Fruit fly (Drosophila melanogaster) whole organism, embryonic: ENCODE measurements around the gene CG32147.

Source experiments
- CG10274 ChIP-seq: fragments of 200-800 bp; sonication (Bioruptor generic); optimal IDR thresholded peaks from 3 replicates; lab custom pipeline; 2017; ENCODE audit warnings: missing biosample characterization, mild to moderate bottlenecking, missing genetic modification characterization
- CG11723 ChIP-seq: fragments of 200-800 bp; sonication (Bioruptor generic); optimal IDR thresholded peaks from 2 replicates; lab custom pipeline; 2017; ENCODE audit warnings: missing biosample characterization, mild to moderate bottlenecking, missing genetic modification characterization
- CG12299 ChIP-seq: fragments of 200-800 bp; sonication (Bioruptor generic); optimal IDR thresholded peaks from 2 replicates; lab custom pipeline; 2018; ENCODE audit warnings: missing biosample characterization, mild to moderate bottlenecking, missing genetic modification characterization
- CG12659 ChIP-seq: fragments of 200-800 bp; sonication (Bioruptor generic); optimal IDR thresholded peaks from 3 replicates; lab custom pipeline; 2017; ENCODE audit warnings: mild to moderate bottlenecking, missing biosample characterization, missing genetic modification reagents, missing genetic modification characterization
- CG13424 ChIP-seq: fragments of 200-800 bp; sonication (Bioruptor generic); optimal IDR thresholded peaks from 2 replicates; lab custom pipeline; 2019; ENCODE audit warnings: missing biosample characterization, mild to moderate bottlenecking, missing genetic modification characterization, moderate library complexity
- CG15514 ChIP-seq: fragments of 200-800 bp; sonication (Bioruptor generic); optimal IDR thresholded peaks from 3 replicates; lab custom pipeline; 2017; ENCODE audit warnings: missing biosample characterization, missing genetic modification characterization, mild to moderate bottlenecking, moderate library complexity, missing genetic modification reagents
- CG15601 ChIP-seq: fragments of 200-800 bp; sonication (Bioruptor generic); optimal IDR thresholded peaks from 3 replicates; lab custom pipeline; 2019; ENCODE audit warnings: missing biosample characterization, mild to moderate bottlenecking, missing genetic modification characterization, moderate library complexity
- CG1603 ChIP-seq: fragments of 200-800 bp; sonication (Bioruptor generic); optimal IDR thresholded peaks from 2 replicates; lab custom pipeline; 2019; ENCODE audit warnings: missing biosample characterization, mild to moderate bottlenecking, missing genetic modification characterization, moderate library complexity
- CG17361 ChIP-seq: fragments of 200-800 bp; sonication (Bioruptor generic); IDR thresholded peaks from 3 replicates; pipeline ENCODE4 v1.3.6; 2022; ENCODE audit warnings: missing biosample characterization, missing genetic modification characterization
- CG1832 ChIP-seq: fragments of 200-800 bp; sonication (Bioruptor generic); optimal IDR thresholded peaks from 2 replicates; lab custom pipeline; 2017; ENCODE audit warnings: missing biosample characterization, mild to moderate bottlenecking, missing genetic modification characterization, inconsistent platforms
- CG18599 ChIP-seq: fragments of 200-800 bp; sonication (Bioruptor generic); optimal IDR thresholded peaks from 3 replicates; lab custom pipeline; 2017; ENCODE audit warnings: missing biosample characterization, missing genetic modification characterization, mild to moderate bottlenecking, moderate library complexity, missing genetic modification reagents
- CG2116 ChIP-seq: fragments of 200-800 bp; sonication (Bioruptor generic); optimal IDR thresholded peaks from 3 replicates; lab custom pipeline; 2018; ENCODE audit warnings: missing biosample characterization, mild to moderate bottlenecking, missing genetic modification characterization
- CG32532 ChIP-seq: fragments of 200-800 bp; sonication (Bioruptor generic); IDR thresholded peaks from 2 replicates; pipeline ENCODE4 v1.3.6; 2022; ENCODE audit warnings: missing biosample characterization, missing genetic modification characterization
- CG3407 ChIP-seq: fragments of 200-800 bp; sonication (Bioruptor generic); optimal IDR thresholded peaks from 2 replicates; lab custom pipeline; 2018; ENCODE audit warnings: missing biosample characterization, mild to moderate bottlenecking, missing genetic modification characterization
- CG3995 ChIP-seq: fragments of 200-800 bp; sonication (Bioruptor generic); optimal IDR thresholded peaks from 3 replicates; lab custom pipeline; 2016; ENCODE audit warnings: missing biosample characterization, missing genetic modification characterization
- CG4730 ChIP-seq: fragments of 200-800 bp; sonication (Bioruptor generic); IDR thresholded peaks from 2 replicates; pipeline ENCODE4 v1.3.6; 2022; ENCODE audit warnings: missing biosample characterization, missing genetic modification characterization
- CG6765 ChIP-seq: fragments of 200-800 bp; sonication (Bioruptor generic); optimal IDR thresholded peaks from 3 replicates; lab custom pipeline; 2017; ENCODE audit warnings: missing biosample characterization, mild to moderate bottlenecking, missing genetic modification characterization
- CG8089 ChIP-seq: fragments of 200-800 bp; sonication (Bioruptor generic); optimal IDR thresholded peaks from 3 replicates; lab custom pipeline; 2016; ENCODE audit warnings: missing biosample characterization, missing genetic modification characterization
- CG8388 ChIP-seq: fragments of 200-800 bp; sonication (Bioruptor generic); optimal IDR thresholded peaks from 2 replicates; lab custom pipeline; 2019; ENCODE audit warnings: missing biosample characterization, mild to moderate bottlenecking, missing genetic modification characterization, moderate library complexity
- CG8924 ChIP-seq: fragments of 200-800 bp; optimal IDR thresholded peaks from 3 replicates; lab custom pipeline; 2019; ENCODE audit warnings: missing biosample characterization, mild to moderate bottlenecking, missing genetic modification characterization, moderate library complexity
- CG9932 ChIP-seq: fragments of 200-800 bp; sonication (Bioruptor generic); IDR thresholded peaks from 2 replicates; pipeline ENCODE4 v1.3.6; 2022; ENCODE audit warnings: missing biosample characterization, missing genetic modification characterization
- HLH4C ChIP-seq: fragments of 200-800 bp; sonication (Bioruptor generic); IDR thresholded peaks from 3 replicates; pipeline ENCODE4 v1.3.6; 2022; ENCODE audit warnings: missing biosample characterization, missing genetic modification characterization; ENCODE audit not compliant: partially characterized antibody
- Hr78 ChIP-seq, 2 experiments: fragments of 200-800 bp in 1 of 2; fragments of >200 bp in 1 of 2; sonication (Bioruptor generic) in 1 of 2; optimal IDR thresholded peaks; 2 replicates each; lab custom pipeline; 2017 to 2019; ENCODE audit warnings: missing biosample characterization in 2 of 2, missing genetic modification characterization in 2 of 2, mild to moderate bottlenecking in 1 of 2, moderate library complexity in 1 of 2
- Lpt ChIP-seq: fragments of >200 bp; optimal IDR thresholded peaks from 2 replicates; lab custom pipeline; 2018; ENCODE audit warnings: missing biosample characterization, missing genetic modification characterization
- Mad ChIP-seq: fragments of 200-800 bp; sonication (Bioruptor generic); optimal IDR thresholded peaks from 2 replicates; lab custom pipeline; 2016; ENCODE audit warnings: missing biosample characterization, missing genetic modification characterization
- Poxn ChIP-seq: fragments of 200-800 bp; sonication (Bioruptor generic); IDR thresholded peaks from 2 replicates; pipeline ENCODE4 v1.3.6; 2022; ENCODE audit warnings: missing biosample characterization, missing genetic modification characterization
- amos ChIP-seq: fragments of 200-800 bp; sonication (Bioruptor generic); IDR thresholded peaks from 2 replicates; pipeline ENCODE4 v1.3.6; 2022; ENCODE audit warnings: missing biosample characterization, missing genetic modification characterization; ENCODE audit not compliant: partially characterized antibody
- ase ChIP-seq: fragments of 200-800 bp; sonication (Bioruptor generic); IDR thresholded peaks from 3 replicates; pipeline ENCODE4 v1.3.6; 2022; ENCODE audit warnings: missing biosample characterization, missing genetic modification characterization
- bigmax ChIP-seq: fragments of 200-800 bp; sonication (Bioruptor generic); optimal IDR thresholded peaks from 2 replicates; lab custom pipeline; 2018; ENCODE audit warnings: missing biosample characterization, mild to moderate bottlenecking, missing genetic modification characterization
- cg ChIP-seq: fragments of 200-800 bp; sonication (Bioruptor generic); optimal IDR thresholded peaks from 3 replicates; lab custom pipeline; 2019; ENCODE audit warnings: missing biosample characterization, mild to moderate bottlenecking, missing genetic modification characterization, moderate library complexity
- chm ChIP-seq: fragments of 200-800 bp; sonication (Bioruptor generic); IDR thresholded peaks from 2 replicates; pipeline ENCODE4 v1.3.6; 2022; ENCODE audit warnings: missing biosample characterization, missing genetic modification characterization
- corto ChIP-seq: fragments of 200-800 bp; sonication (Bioruptor generic); optimal IDR thresholded peaks from 2 replicates; lab custom pipeline; 2016; ENCODE audit warnings: missing biosample characterization, mild to moderate bottlenecking, missing genetic modification characterization, moderate library complexity
- crp ChIP-seq, 2 experiments: fragments of 200-800 bp; sonication (Bioruptor generic); optimal IDR thresholded peaks; 2 replicates in 1 of 2; 3 replicates in 1 of 2; lab custom pipeline; 2017; ENCODE audit warnings: missing biosample characterization in 2 of 2, missing genetic modification characterization in 2 of 2, mild to moderate bottlenecking in 1 of 2, moderate library complexity in 1 of 2
- da ChIP-seq: fragments of 200-800 bp; sonication (Bioruptor generic); optimal IDR thresholded peaks from 2 replicates; lab custom pipeline; 2016; ENCODE audit warnings: missing biosample characterization, missing genetic modification characterization
- en ChIP-seq: fragments of 200-800 bp; sonication (Bioruptor generic); optimal IDR thresholded peaks from 2 replicates; lab custom pipeline; 2016; ENCODE audit warnings: missing biosample characterization, missing genetic modification characterization
- grau ChIP-seq: fragments of 200-800 bp; optimal IDR thresholded peaks from 3 replicates; lab custom pipeline; 2019; ENCODE audit warnings: missing biosample characterization, mild to moderate bottlenecking, missing genetic modification characterization, moderate library complexity
- kni ChIP-seq: fragments of 200-800 bp; sonication (Bioruptor generic); optimal IDR thresholded peaks from 3 replicates; lab custom pipeline; 2017; ENCODE audit warnings: mild to moderate bottlenecking, missing biosample characterization, missing genetic modification reagents, missing genetic modification characterization
- maf-S ChIP-seq: fragments of 200-800 bp; sonication (Bioruptor generic); optimal IDR thresholded peaks from 2 replicates; lab custom pipeline; 2016; ENCODE audit warnings: missing biosample characterization, missing genetic modification characterization
- mld ChIP-seq: fragments of 200-800 bp; sonication (Bioruptor generic); IDR thresholded peaks from 3 replicates; pipeline ENCODE4 v1.3.6; 2022; ENCODE audit warnings: missing biosample characterization, missing genetic modification characterization; ENCODE audit not compliant: partially characterized antibody
- oc ChIP-seq: fragments of 200-800 bp; sonication (Bioruptor generic); optimal IDR thresholded peaks from 2 replicates; lab custom pipeline; 2018; ENCODE audit warnings: missing biosample characterization, mild to moderate bottlenecking, missing genetic modification characterization, moderate library complexity
- pita ChIP-seq: fragments of 200-800 bp; sonication (Bioruptor generic); optimal IDR thresholded peaks from 2 replicates; lab custom pipeline; 2017; ENCODE audit warnings: missing biosample characterization, mild to moderate bottlenecking, missing genetic modification characterization
- prd ChIP-seq, 3 experiments: fragments of >200 bp in 2 of 3; fragments of 200-800 bp in 1 of 3; sonication (Bioruptor generic) in 1 of 3; optimal IDR thresholded peaks in 2 of 3; IDR thresholded peaks in 1 of 3; 2 replicates in 2 of 3; 3 replicates in 1 of 3; pipeline versions ENCODE4 v1.3.6 to Lab custom; 2017 to 2022; ENCODE audit warnings: missing biosample characterization in 1 of 3, missing genetic modification characterization in 1 of 3
- pros ChIP-seq: fragments of 200-800 bp; sonication (Bioruptor generic); optimal IDR thresholded peaks from 3 replicates; lab custom pipeline; 2019; ENCODE audit warnings: missing biosample characterization, mild to moderate bottlenecking, missing genetic modification characterization, moderate library complexity
- salm ChIP-seq: fragments of 200-800 bp; sonication (Bioruptor generic); optimal IDR thresholded peaks from 2 replicates; lab custom pipeline; 2018; ENCODE audit warnings: missing biosample characterization, mild to moderate bottlenecking, missing genetic modification characterization
- stwl ChIP-seq: fragments of 200-800 bp; sonication (Bioruptor generic); optimal IDR thresholded peaks from 3 replicates; lab custom pipeline; 2018; ENCODE audit warnings: missing biosample characterization, mild to moderate bottlenecking, missing genetic modification characterization, moderate library complexity
- wdn ChIP-seq: fragments of 200-800 bp; sonication (Bioruptor generic); IDR thresholded peaks from 2 replicates; pipeline ENCODE4 v1.3.6; 2022; ENCODE audit warnings: missing biosample characterization, missing genetic modification characterization
- wor ChIP-seq: fragments of 200-800 bp; sonication (Bioruptor generic); IDR thresholded peaks from 2 replicates; pipeline ENCODE4 v1.3.6; 2022; ENCODE audit warnings: missing biosample characterization, missing genetic modification characterization

CG32147 gene

dm6 chr3L:15141118-15142003 is 2.5 kb downstream of the CG32147 start (continued):
- TF ChIP-seq CG13424 (tag; lab: Kevin White, UChicago) (peak; percentile 46), maf-S (no peak), Lpt (GFP tag; lab: Kevin White, UChicago) (no peak), CG3407 (GFP tag; lab: Kevin White, UChicago) (no peak), wor (no peak), CG15514 (peak; percentile 37), HLH4C (GFP tag; lab: Robert Waterston, UW) (no peak), CG32532 (GFP tag; lab: Robert Waterston, UW) (peak; percentile 55; the same call in 1 of the 2 replicates), chm (GFP tag; lab: Robert Waterston, UW) (peak; percentile 6; the same call in 1 of the 2 replicates), CG10274 (GFP tag; lab: Kevin White, UChicago) (no peak), amos (GFP tag; lab: Robert Waterston, UW) (peak; percentile 4; the same call in 1 of the 2 replicates), Hr78 (GFP tag; optimal IDR thresholded peaks at IDR 0.05; lab: Kevin White, UChicago) (no peak), salm (tag; lab: Kevin White, UChicago) (no peak), CG4730 (no peak), Poxn (GFP tag; lab: Robert Waterston, UW) (no peak), CG15601 (tag; lab: Kevin White, UChicago) (no peak), kni (GFP tag; lab: Kevin White, UChicago) (peak; percentile 83), oc (tag; lab: Kevin White, UChicago) (no peak), prd (optimal IDR thresholded peaks at IDR 0.05; lab: Kevin White, UChicago) (no peak), prd (GFP tag; IDR thresholded peaks at IDR 0.05; lab: Robert Waterston, UW) (peak; percentile 45; the same call in 2 of the 3 replicates), wdn (GFP tag; lab: Robert Waterston, UW) (no peak), stwl (tag; lab: Kevin White, UChicago) (no peak), CG1832 (GFP tag; lab: Kevin White, UChicago) (peak; percentile 83), grau (peak; percentile 38), corto (GFP tag; lab: Kevin White, UChicago) (no peak), CG8924 (tag; lab: Kevin White, UChicago) (no peak), en (no peak), CG8388 (GFP tag; lab: Kevin White, UChicago) (no peak), CG12659 (peak; percentile 2), CG6765 (GFP tag; lab: Kevin White, UChicago) (no peak), CG12299 (tag; lab: Kevin White, UChicago) (no peak), CG8089 (GFP tag; lab: Kevin White, UChicago) (no peak), CG18599 (no peak), pros (GFP tag; lab: Kevin White, UChicago) (peak; percentile 81), da (GFP tag; lab: Kevin White, UChicago) (no peak), CG3995 (no peak), CG11723 (GFP tag; lab: Kevin White, UChicago) (peak; percentile 8), crp (GFP tag; optimal IDR thresholded peaks at IDR 0.05; lab: Kevin White, UChicago) (no peak), mld (GFP tag; lab: Robert Waterston, UW) (no peak), bigmax (GFP tag; lab: Kevin White, UChicago) (no peak), CG1603 (tag; lab: Kevin White, UChicago) (peak; percentile 26), Mad (GFP tag; lab: Kevin White, UChicago) (no peak), CG17361 (peak; percentile 50; the same call in 2 of the 3 replicates), CG2116 (GFP tag; lab: Kevin White, UChicago) (peak; percentile 2), CG9932 (GFP tag; lab: Robert Waterston, UW) (peak; percentile 64), cg (no peak), pita (GFP tag; lab: Kevin White, UChicago) (no peak), ase (no peak)
